Fruit fly (Drosophila melanogaster): ENCODE measurements around the gene Jon25Bii.

Jon25Bii gene

DNA sequence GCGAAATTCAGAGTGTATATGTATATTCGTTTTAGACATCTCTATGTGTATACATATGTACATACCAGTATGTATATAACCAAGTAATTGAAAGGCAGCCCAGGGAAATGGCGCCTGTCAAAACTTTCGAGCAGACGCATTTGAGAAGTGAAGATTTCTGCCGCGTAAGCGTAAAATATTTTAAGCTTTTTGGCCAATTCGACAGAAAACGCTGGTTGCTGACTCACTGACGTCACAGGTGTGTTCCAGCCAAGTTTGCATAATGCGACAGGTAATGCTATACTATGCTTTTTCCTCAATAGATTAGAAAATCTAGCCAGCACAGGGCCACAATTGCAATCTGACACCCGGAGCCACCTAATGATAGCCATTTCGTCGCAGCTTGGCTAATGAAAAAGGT lies 36.2 kb downstream of the Jon25Bii start:
- no peak for TF ChIP-seq usp (GFP tag; optimal IDR thresholded peaks at IDR 0.05)
- TF ChIP-seq psq (optimal IDR thresholded peaks at IDR 0.05) = no peak
- no peak for TF ChIP-seq Dll (optimal IDR thresholded peaks at IDR 0.05)
- no peak for TF ChIP-seq pan (optimal IDR thresholded peaks at IDR 0.05)
- TF ChIP-seq EcR (GFP tag; optimal IDR thresholded peaks at IDR 0.05) = no peak
- TF ChIP-seq CG8478 (optimal IDR thresholded peaks at IDR 0.05) = no peak

- TF ChIP-seq CG8478 (optimal IDR thresholded peaks at IDR 0.05) (no peak), psq (optimal IDR thresholded peaks at IDR 0.05) (no peak), pan (optimal IDR thresholded peaks at IDR 0.05) (no peak), EcR (GFP tag; optimal IDR thresholded peaks at IDR 0.05) (no peak), Dll (optimal IDR thresholded peaks at IDR 0.05) (no peak), usp (GFP tag; optimal IDR thresholded peaks at IDR 0.05) (no peak)
Measured at dm6 chr2L:4915715-4916153, 37.2 kb downstream of the Jon25Bii start.

DNA sequence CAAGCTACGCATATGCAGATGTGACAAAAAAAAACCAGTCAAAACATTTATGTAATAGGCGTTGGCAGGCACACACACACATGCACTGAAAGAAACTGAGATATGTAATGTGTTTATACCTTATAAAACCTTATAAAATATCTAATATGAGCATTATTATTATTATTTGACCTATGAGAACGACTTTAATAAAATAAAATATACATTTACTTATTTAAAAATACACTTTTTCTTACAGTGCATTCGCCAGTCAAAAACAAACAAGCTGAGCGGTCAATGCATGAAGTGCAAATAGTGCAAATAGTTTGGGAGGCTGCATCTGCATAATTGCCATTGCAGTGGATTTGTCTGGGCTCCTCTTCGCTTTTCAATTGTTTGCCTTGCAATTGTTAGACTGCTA lies 45.0 kb downstream of the Jon25Bii start:
- TF ChIP-seq Dll (optimal IDR thresholded peaks at IDR 0.05) (no peak), psq (optimal IDR thresholded peaks at IDR 0.05) (no peak), EcR (GFP tag; optimal IDR thresholded peaks at IDR 0.05) (no peak), CG8478 (optimal IDR thresholded peaks at IDR 0.05) (no peak), pan (optimal IDR thresholded peaks at IDR 0.05) (no peak), usp (GFP tag; optimal IDR thresholded peaks at IDR 0.05) (no peak)

DNA sequence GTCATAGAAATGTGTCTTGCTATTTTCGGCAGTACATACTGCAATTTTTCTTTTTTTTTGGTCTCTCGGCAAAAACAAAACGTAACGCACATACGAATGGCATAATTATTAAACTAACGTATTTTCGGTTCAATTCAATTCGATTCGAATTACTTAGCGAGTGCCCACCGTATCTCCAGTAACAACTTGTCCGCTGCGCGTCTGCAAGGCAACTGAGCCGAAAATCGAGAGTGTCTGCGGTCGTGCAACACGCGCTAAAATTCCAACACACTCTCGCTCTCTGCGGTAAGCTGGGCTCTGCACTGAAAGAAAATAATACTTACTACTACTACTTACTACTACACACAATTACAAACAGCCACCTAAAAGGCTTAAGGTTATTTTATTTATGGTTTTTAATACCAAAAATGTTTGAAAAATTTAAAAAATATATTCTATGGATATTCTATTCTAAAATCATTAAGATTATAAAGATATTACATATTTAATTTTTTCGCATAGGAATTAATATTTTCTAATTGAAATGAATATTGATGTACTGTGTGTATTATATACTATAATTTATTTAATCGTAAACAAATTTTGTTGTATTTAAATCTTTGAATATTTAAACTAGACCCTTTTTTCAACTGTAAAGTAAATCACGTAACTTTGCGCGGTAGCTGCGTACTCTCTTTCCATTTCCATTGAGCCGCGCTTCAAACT lies 46.2 kb downstream of the Jon25Bii start, which contains the start of gene snsl:
Gene snsl, minus strand, starts transcription at position 217 of the 705 bp plus-strand sequence.
- TF ChIP-seq psq (optimal IDR thresholded peaks at IDR 0.05) (no peak), EcR (GFP tag; optimal IDR thresholded peaks at IDR 0.05) (no peak), usp (GFP tag; optimal IDR thresholded peaks at IDR 0.05) (no peak), pan (optimal IDR thresholded peaks at IDR 0.05) (no peak), CG8478 (optimal IDR thresholded peaks at IDR 0.05) (no peak), Dll (optimal IDR thresholded peaks at IDR 0.05) (no peak)

- TF ChIP-seq psq (optimal IDR thresholded peaks at IDR 0.05) = no peak
- TF ChIP-seq CG8478 (optimal IDR thresholded peaks at IDR 0.05) = no peak
- no peak for TF ChIP-seq usp (GFP tag; optimal IDR thresholded peaks at IDR 0.05)
Measured at dm6 chr2L:4905365-4906280, 47.3 kb downstream of the Jon25Bii start.

dm6 chr2L:4903838-4904237 lies 49.1 kb downstream of the Jon25Bii start:
- TF ChIP-seq CG8478 (optimal IDR thresholded peaks at IDR 0.05) (no peak), usp (GFP tag; optimal IDR thresholded peaks at IDR 0.05) (no peak), EcR (GFP tag; optimal IDR thresholded peaks at IDR 0.05) (no peak), pan (optimal IDR thresholded peaks at IDR 0.05) (no peak), psq (optimal IDR thresholded peaks at IDR 0.05) (no peak), Dll (optimal IDR thresholded peaks at IDR 0.05) (no peak)

Data from whole organism.